Fruit fly (Drosophila melanogaster) whole organism, adult: ENCODE measurements around the gene X11Lbeta.

ENCODE experiments used
- CG14711 ChIP-seq: fragments of 200-800 bp; sonication (Bioruptor generic); optimal IDR thresholded peaks from 2 replicates; lab custom pipeline; 2018; ENCODE audit warnings: missing biosample characterization, mild to moderate bottlenecking, missing genetic modification characterization, moderate library complexity
- CG33017 ChIP-seq: fragments of 200-800 bp; sonication (Bioruptor generic); optimal IDR thresholded peaks from 2 replicates; lab custom pipeline; 2018; ENCODE audit warnings: missing biosample characterization, mild to moderate bottlenecking, missing genetic modification characterization, moderate library complexity
- CG7101 ChIP-seq: fragments of 200-800 bp; sonication (Bioruptor generic); optimal IDR thresholded peaks from 2 replicates; lab custom pipeline; 2018; ENCODE audit warnings: missing biosample characterization, mild to moderate bottlenecking, missing genetic modification characterization, moderate library complexity
- bab1 ChIP-seq: fragments of 200-800 bp; sonication (Bioruptor generic); optimal IDR thresholded peaks from 3 replicates; lab custom pipeline; 2019; ENCODE audit warnings: missing biosample characterization, mild to moderate bottlenecking, missing genetic modification characterization, moderate library complexity
- cic ChIP-seq: fragments of 200-800 bp; sonication (Bioruptor generic); optimal IDR thresholded peaks from 2 replicates; lab custom pipeline; 2017; ENCODE audit warnings: missing biosample characterization, mild to moderate bottlenecking, missing genetic modification characterization, moderate library complexity
- ovo ChIP-seq: fragments of 200-800 bp; sonication (Bioruptor generic); optimal IDR thresholded peaks from 2 replicates; lab custom pipeline; 2016; ENCODE audit warnings: missing biosample characterization, missing genetic modification characterization
- tj ChIP-seq: fragments of 200-800 bp; sonication (Bioruptor generic); optimal IDR thresholded peaks from 3 replicates; lab custom pipeline; 2017; ENCODE audit warnings: missing biosample characterization, mild to moderate bottlenecking, missing genetic modification characterization, moderate library complexity
- toe ChIP-seq: fragments of 200-800 bp; sonication (Bioruptor generic); optimal IDR thresholded peaks from 2 replicates; lab custom pipeline; 2016; ENCODE audit warnings: missing biosample characterization, missing genetic modification characterization

DNA sequence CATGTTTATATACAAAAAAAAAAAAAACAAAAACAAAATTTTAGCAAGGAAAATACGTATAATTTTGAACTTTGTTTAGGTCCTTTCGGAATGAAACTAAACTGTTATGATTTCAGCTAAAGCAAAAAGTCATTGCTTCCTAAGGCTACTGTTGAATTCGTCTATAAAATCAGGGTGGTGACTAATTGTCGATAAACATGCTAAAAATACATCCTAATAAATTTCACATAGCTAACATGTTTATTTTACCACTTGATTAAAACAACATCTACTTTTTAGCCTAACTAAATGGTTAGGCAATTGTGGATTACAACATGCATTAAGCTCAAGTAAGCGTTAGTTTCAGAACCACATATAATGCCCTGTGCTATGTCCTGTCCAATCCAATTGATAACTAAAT lies 45.8 kb downstream of the X11Lbeta start, which contains the start of gene CG12637:
- TF ChIP-seq ovo (GFP tag; lab: Kevin White, UChicago) (no peak), CG14711 (tag; lab: Kevin White, UChicago) (no peak), CG7101 (no peak), bab1 (GFP tag; lab: Kevin White, UChicago) (no peak), cic (no peak), tj (no peak), CG33017 (tag; lab: Kevin White, UChicago) (no peak), toe (GFP tag; lab: Kevin White, UChicago) (no peak)
